Fruit fly (Drosophila melanogaster) whole organism, larva: ENCODE data around the gene homer.

Source experiments
- noc ChIP-seq: fragments of 200-800 bp; sonication (Bioruptor generic); optimal IDR thresholded peaks from 3 replicates; lab custom pipeline; 2019; ENCODE audit warnings: missing biosample characterization, mild to moderate bottlenecking, missing genetic modification characterization, moderate library complexity

homer gene

dm6 chr2L:6708997-6709662 lies 14.0 kb downstream of the homer start, which contains the start of gene Tsp:
Gene Tsp, minus strand, starts transcription at chr2L:6709086.
- no peak for TF ChIP-seq noc (tag; lab: Kevin White, UChicago)

- no peak for TF ChIP-seq noc (tag; lab: Kevin White, UChicago)
These were observed 16.7 kb downstream of the homer start for dm6 chr2L:6706368-6706919.

- no peak for TF ChIP-seq noc (tag; lab: Kevin White, UChicago)
These were observed 18.1 kb downstream of the homer start for dm6 chr2L:6705081-6705480.

dm6 chr2L:6701409-6702199 lies 21.6 kb downstream of the homer start:
- no peak for TF ChIP-seq noc (tag; lab: Kevin White, UChicago)

dm6 chr2L:6700742-6701141 lies 22.4 kb downstream of the homer start:
- TF ChIP-seq noc (tag; lab: Kevin White, UChicago), result no peak

dm6 chr2L:6698387-6698786 lies 24.8 kb downstream of the homer start:
- no peak for TF ChIP-seq noc (tag; lab: Kevin White, UChicago)

dm6 chr2L:6696229-6696628 lies 26.9 kb downstream of the homer start:
- no peak for TF ChIP-seq noc (tag; lab: Kevin White, UChicago)

- TF ChIP-seq noc (tag; lab: Kevin White, UChicago), result peak; percentile 48
These were observed 29.3 kb downstream of the homer start for dm6 chr2L:6693794-6694254.

dm6 chr2L:6692048-6692447 lies 31.1 kb downstream of the homer start:
- TF ChIP-seq noc (tag; lab: Kevin White, UChicago), result no peak

dm6 chr2L:6686612-6687011 lies 36.5 kb downstream of the homer start, which contains the start of gene CG11327:
Gene CG11327, minus strand, starts transcription at chr2L:6686712.
- TF ChIP-seq noc (tag; lab: Kevin White, UChicago), result no peak

dm6 chr2L:6683992-6684882 lies 38.9 kb downstream of the homer start, which contains the start of gene Nhe3:
Gene Nhe3, minus strand, starts transcription at chr2L:6684364.
- peak; percentile 61 for TF ChIP-seq noc (tag; lab: Kevin White, UChicago)

- TF ChIP-seq noc (tag; lab: Kevin White, UChicago), result peak; percentile 47
These were observed 40.2 kb downstream of the homer start for dm6 chr2L:6682909-6683308.

- no peak for TF ChIP-seq noc (tag; lab: Kevin White, UChicago)
These were observed 45.7 kb downstream of the homer start, which contains the start of gene Nse1 for dm6 chr2L:6677453-6677852. Gene Nse1, minus strand, starts transcription at chr2L:6677625.

- no peak for TF ChIP-seq noc (tag; lab: Kevin White, UChicago)
These were observed 46.6 kb downstream of the homer start, which contains the start of gene cort for dm6 chr2L:6676535-6676934. Gene cort, minus strand, starts transcription at chr2L:6676635.
